Worm (Caenorhabditis elegans) whole organism, early embryonic: ENCODE measurements around the gene fbxb-3.

ENCODE experiments used
- B0310.2 ChIP-seq: sonication (generic microtip); optimal IDR thresholded peaks from 2 replicates; lab custom pipeline; 2016; ENCODE audit warnings: mild to moderate bottlenecking, missing genetic modification characterization, missing compliant biosample characterization
- aly-1 ChIP-seq: sonication (generic microtip); optimal IDR thresholded peaks from 2 replicates; lab custom pipeline; 2016; ENCODE audit warnings: missing genetic modification characterization, missing compliant biosample characterization
- ama-1 ChIP-seq: fragments of 150-350 bp; optimal IDR thresholded peaks from 2 replicates; lab custom pipeline; 2014
- hmbx-1 ChIP-seq: sonication (generic microtip); optimal IDR thresholded peaks from 2 replicates; lab custom pipeline; 2016; ENCODE audit warnings: mild to moderate bottlenecking, missing genetic modification characterization, missing compliant biosample characterization
- pes-1 ChIP-seq: fragments of 200-800 bp; sonication (Bioruptor generic); IDR thresholded peaks from 2 replicates; pipeline ENCODE4 v1.3.6; 2022; ENCODE audit warnings: missing genetic modification reagents, missing genetic modification characterization, missing compliant biosample characterization
- sea-1 ChIP-seq: fragments of 200-800 bp; sonication (Bioruptor generic); conservative IDR thresholded peaks from 2 replicates; pipeline ENCODE4 v1.3.6; 2022; ENCODE audit warnings: missing genetic modification characterization, missing compliant biosample characterization

- TF ChIP-seq hmbx-1 (tag; lab: Kevin White, UChicago): no peak
- TF ChIP-seq ama-1: peak; percentile 41
- TF ChIP-seq B0310.2 (tag; lab: Kevin White, UChicago): no peak
- no peak for TF ChIP-seq aly-1 (tag; lab: Kevin White, UChicago)
- TF ChIP-seq sea-1: no peak
- no peak for TF ChIP-seq pes-1
Measured at ce11 chrIV:11820067-11820913, 18.5 kb upstream of the fbxb-3 start.
